Worm (Caenorhabditis elegans): Measurements from ENCODE around the gene F07A11.5.

- no peak for TF ChIP-seq nhr-11 (tag; optimal IDR thresholded peaks at IDR 0.05)
- TF ChIP-seq unc-86 (tag; optimal IDR thresholded peaks at IDR 0.05): no peak
- no peak for TF ChIP-seq odd-2 (tag; optimal IDR thresholded peaks at IDR 0.05)
- no peak for TF ChIP-seq pqm-1 (tag; optimal IDR thresholded peaks at IDR 0.05)
- TF ChIP-seq ztf-16 (tag; optimal IDR thresholded peaks at IDR 0.05): no peak
- no peak for TF ChIP-seq lim-6 (tag; optimal IDR thresholded peaks at IDR 0.05)
- TF ChIP-seq nhr-232 (tag; optimal IDR thresholded peaks at IDR 0.05): no peak
- no peak for TF ChIP-seq ets-4 (tag; optimal IDR thresholded peaks at IDR 0.05)
- TF ChIP-seq dmd-4 (tag; optimal IDR thresholded peaks at IDR 0.05; ENCODE audit: borderline replicate concordance): no peak
- TF ChIP-seq che-1 (tag; optimal IDR thresholded peaks at IDR 0.05): no peak
- TF ChIP-seq pag-3 (tag; optimal IDR thresholded peaks at IDR 0.05; ENCODE audit: borderline replicate concordance): no peak
- TF ChIP-seq ttx-3 (tag; optimal IDR thresholded peaks at IDR 0.05): no peak
- no peak for TF ChIP-seq madf-2 (tag; optimal IDR thresholded peaks at IDR 0.05)
These were observed 43.4 kb upstream of the F07A11.5 start for ce11 chrII:11568670-11569069.
